Worm (Caenorhabditis elegans) whole organism, late embryonic: ENCODE measurements around the gene gst-13.

Source experiments
- ahr-1 ChIP-seq: sonication (generic microtip); optimal IDR thresholded peaks from 2 replicates; lab custom pipeline; 2016; ENCODE audit warnings: missing genetic modification characterization, missing compliant biosample characterization
- ceh-24 ChIP-seq: sonication (generic microtip); optimal IDR thresholded peaks from 2 replicates; lab custom pipeline; 2016; ENCODE audit warnings: mild to moderate bottlenecking, missing genetic modification characterization, missing compliant biosample characterization
- hlh-8 ChIP-seq: sonication (generic microtip); optimal IDR thresholded peaks from 2 replicates; lab custom pipeline; 2016; ENCODE audit warnings: missing genotype, missing genetic modification characterization, missing compliant biosample characterization
- npax-4 ChIP-seq: sonication (generic microtip); optimal IDR thresholded peaks from 2 replicates; lab custom pipeline; 2016; ENCODE audit warnings: missing genetic modification characterization, missing compliant biosample characterization
- pha-4 ChIP-seq: fragments of 150-350 bp; optimal IDR thresholded peaks from 2 replicates; lab custom pipeline; 2018; ENCODE audit warnings: missing biosample characterization, missing genetic modification reagents, missing genetic modification characterization
- pqm-1 ChIP-seq: sonication (generic microtip); optimal IDR thresholded peaks from 2 replicates; lab custom pipeline; 2016; ENCODE audit warnings: missing genetic modification characterization, missing compliant biosample characterization
- tbx-2 ChIP-seq: sonication (generic microtip); optimal IDR thresholded peaks from 2 replicates; lab custom pipeline; 2016; ENCODE audit warnings: missing genetic modification characterization, missing compliant biosample characterization
- ttx-3 ChIP-seq: sonication (generic microtip); optimal IDR thresholded peaks from 2 replicates; lab custom pipeline; 2016; ENCODE audit warnings: missing genetic modification reagents, missing genetic modification characterization, missing compliant biosample characterization
- ztf-16 ChIP-seq: sonication (generic microtip); optimal IDR thresholded peaks from 2 replicates; lab custom pipeline; 2017; ENCODE audit warnings: missing genetic modification characterization, missing compliant biosample characterization

- TF ChIP-seq pqm-1 (tag; lab: Kevin White, UChicago): no peak
- no peak for TF ChIP-seq hlh-8 (tag; lab: Kevin White, UChicago)
- TF ChIP-seq ttx-3 (tag; lab: Kevin White, UChicago): no peak
- no peak for TF ChIP-seq ahr-1 (tag; lab: Kevin White, UChicago)
- TF ChIP-seq npax-4: no peak
- no peak for TF ChIP-seq pha-4 (tag; lab: Kevin White, UChicago)
- no peak for TF ChIP-seq tbx-2
- TF ChIP-seq ceh-24 (tag; lab: Kevin White, UChicago): no peak
- TF ChIP-seq ztf-16 (tag; lab: Kevin White, UChicago): no peak
These were observed 38.3 kb downstream of the gst-13 start, which contains the start of gene C01G6.3 for ce11 chrII:9269588-9269987.
